Worm (Caenorhabditis elegans) whole organism, L4 larva: ENCODE data around the gene math-37.

Experiments used
- F44E2.7 ChIP-seq: fragments of 200-800 bp; sonication (Bioruptor generic); IDR thresholded peaks from 2 replicates; pipeline ENCODE4 v2.1.2; 2022; ENCODE audit warnings: missing genetic modification characterization, missing compliant biosample characterization
- F49E8.2 ChIP-seq: sonication (generic microtip); optimal IDR thresholded peaks from 2 replicates; lab custom pipeline; 2016; ENCODE audit warnings: missing compliant biosample characterization, mild to moderate bottlenecking, missing genetic modification characterization, borderline replicate concordance
- R02D3.7 ChIP-seq: fragments of 150-350 bp; sonication (generic microtip); optimal IDR thresholded peaks from 3 replicates; lab custom pipeline; 2014; ENCODE audit warnings: missing biosample characterization, missing genetic modification characterization
- Y105C5A.15 ChIP-seq: fragments of 200-800 bp; sonication (Bioruptor generic); IDR thresholded peaks from 2 replicates; pipeline ENCODE4 v1.3.6; 2022; ENCODE audit warnings: missing genetic modification characterization, missing compliant biosample characterization
- Y48G9A.11 ChIP-seq: fragments of 200-800 bp; sonication (Bioruptor generic); IDR thresholded peaks from 2 replicates; pipeline ENCODE4 v1.3.6; 2022; ENCODE audit warnings: missing genetic modification reagents, missing genetic modification characterization, missing compliant biosample characterization
- Y75B8A.6 ChIP-seq: fragments of 200-800 bp; sonication (Bioruptor generic); IDR thresholded peaks from 2 replicates; pipeline ENCODE4 v1.3.6; 2022; ENCODE audit warnings: missing genetic modification reagents, missing genetic modification characterization, missing compliant biosample characterization
- aha-1 ChIP-seq: fragments of 150-350 bp; peaks from one replicate; lab custom pipeline; 2014; ENCODE audit warnings: missing biosample characterization, missing genetic modification characterization
- arid-1 ChIP-seq: fragments of 200-800 bp; sonication (Bioruptor generic); conservative IDR thresholded peaks from 2 replicates; pipeline ENCODE4 v1.3.6; 2022; ENCODE audit warnings: missing genetic modification reagents, missing genetic modification characterization, missing compliant biosample characterization
- ceh-44 ChIP-seq: fragments of 200-800 bp; sonication (Bioruptor generic); IDR thresholded peaks from 2 replicates; pipeline ENCODE4 v1.3.6; 2022; ENCODE audit warnings: missing genetic modification reagents, missing genetic modification characterization, missing compliant biosample characterization
- cey-2 ChIP-seq: sonication (generic microtip); optimal IDR thresholded peaks from 3 replicates; lab custom pipeline; 2017; ENCODE audit warnings: missing genetic modification characterization, mild to moderate bottlenecking, missing compliant biosample characterization, antibody characterized with exemption, borderline replicate concordance; ENCODE audit not compliant: insufficient read depth
- ctbp-1 ChIP-seq: fragments of 200-800 bp; sonication (Bioruptor generic); IDR thresholded peaks from 2 replicates; pipeline ENCODE4 v1.3.6; 2022; ENCODE audit warnings: missing genetic modification reagents, missing genetic modification characterization, missing compliant biosample characterization
- daf-8 ChIP-seq: fragments of 200-800 bp; sonication (Bioruptor generic); IDR thresholded peaks from 2 replicates; pipeline ENCODE4 v1.3.6; 2022; ENCODE audit warnings: missing genetic modification characterization, missing compliant biosample characterization
- dmd-6 ChIP-seq: fragments of 200-800 bp; sonication (Bioruptor generic); IDR thresholded peaks from 2 replicates; pipeline ENCODE4 v1.3.6; 2022; ENCODE audit warnings: missing genetic modification reagents, missing genetic modification characterization, missing compliant biosample characterization
- dmd-8 ChIP-seq: fragments of 200-800 bp; sonication (Bioruptor generic); IDR thresholded peaks from 2 replicates; pipeline ENCODE4 v1.3.6; 2022; ENCODE audit warnings: missing genetic modification characterization, missing compliant biosample characterization
- duxl-1 ChIP-seq: sonication (generic microtip); optimal IDR thresholded peaks from 2 replicates; lab custom pipeline; 2016; ENCODE audit warnings: mild to moderate bottlenecking, missing genetic modification characterization, moderate library complexity, missing compliant biosample characterization; ENCODE audit not compliant: poor library complexity
- dve-1 ChIP-seq: sonication (generic microtip); optimal IDR thresholded peaks from 2 replicates; lab custom pipeline; 2017; ENCODE audit warnings: antibody characterized with exemption, mild to moderate bottlenecking, missing genetic modification characterization, missing compliant biosample characterization; ENCODE audit not compliant: insufficient read depth
- fkh-10 ChIP-seq: fragments of 150-350 bp; optimal IDR thresholded peaks from 2 replicates; lab custom pipeline; 2014; ENCODE audit warnings: missing biosample characterization, missing genetic modification reagents, missing genetic modification characterization
- fos-1 ChIP-seq: fragments of 150-350 bp; optimal IDR thresholded peaks from 2 replicates; lab custom pipeline; 2014; ENCODE audit warnings: missing biosample characterization, missing genetic modification characterization
- gei-8 ChIP-seq: fragments of 200-800 bp; sonication (Bioruptor generic); optimal IDR thresholded peaks from 2 replicates; lab custom pipeline; 2018; ENCODE audit warnings: mild to moderate bottlenecking, missing genetic modification characterization, missing compliant biosample characterization
- lin-1 ChIP-seq: fragments of 200-800 bp; sonication (Bioruptor generic); IDR thresholded peaks from 2 replicates; pipeline ENCODE4 v1.3.6; 2022; ENCODE audit warnings: missing genetic modification reagents, missing genetic modification characterization, missing compliant biosample characterization
- lin-29 ChIP-seq: fragments of 200-800 bp; sonication (Bioruptor generic); IDR thresholded peaks from 2 replicates; pipeline ENCODE4 v1.3.6; 2022; ENCODE audit warnings: missing genetic modification reagents, missing genetic modification characterization, missing compliant biosample characterization
- lin-38 ChIP-seq: fragments of 200-800 bp; sonication (Bioruptor generic); IDR thresholded peaks from 2 replicates; pipeline ENCODE4 v1.3.6; 2022; ENCODE audit warnings: missing genetic modification reagents, missing genetic modification characterization, missing compliant biosample characterization
- lsy-2 ChIP-seq, 2 experiments: fragments of 150-350 bp in 1 of 2; sonication (generic microtip) in 1 of 2; optimal IDR thresholded peaks; 2 replicates each; lab custom pipeline; 2014 to 2017; ENCODE audit warnings: missing biosample characterization in 2 of 2, missing genetic modification characterization in 2 of 2
- mes-2 ChIP-seq: sonication (generic microtip); optimal IDR thresholded peaks from 2 replicates; lab custom pipeline; 2016; ENCODE audit warnings: missing genotype, mild to moderate bottlenecking, missing genetic modification characterization, missing compliant biosample characterization; ENCODE audit not compliant: poor library complexity, severe bottlenecking
- mxl-2 ChIP-seq: fragments of 200-800 bp; sonication (Bioruptor generic); conservative IDR thresholded peaks from 2 replicates; pipeline ENCODE4 v1.3.6; 2022; ENCODE audit warnings: missing genetic modification reagents, missing genetic modification characterization, missing compliant biosample characterization
- mxl-3 ChIP-seq: fragments of 200-800 bp; sonication (Bioruptor generic); optimal IDR thresholded peaks from 2 replicates; lab custom pipeline; 2018; ENCODE audit warnings: mild to moderate bottlenecking, missing genetic modification characterization, missing compliant biosample characterization
- nhr-10 ChIP-seq: fragments of 150-350 bp; optimal IDR thresholded peaks from 2 replicates; lab custom pipeline; 2014; ENCODE audit warnings: missing biosample characterization, missing genetic modification characterization
- nhr-48 ChIP-seq: sonication (generic microtip); optimal IDR thresholded peaks from 2 replicates; lab custom pipeline; 2016; ENCODE audit warnings: mild to moderate bottlenecking, missing genetic modification characterization, missing compliant biosample characterization
- nhr-77 ChIP-seq: fragments of 150-350 bp; optimal IDR thresholded peaks from 2 replicates; lab custom pipeline; 2014; ENCODE audit warnings: missing biosample characterization, missing genetic modification characterization
- pha-4 ChIP-seq, 2 experiments: fragments of 150-350 bp in 1 of 2; fragments of 200-800 bp in 1 of 2; sonication (Bioruptor generic) in 1 of 2; IDR thresholded peaks in 1 of 2; optimal IDR thresholded peaks in 1 of 2; 2 replicates each; pipeline versions ENCODE4 v1.3.6 to Lab custom; 2014 to 2022; ENCODE audit warnings: missing genetic modification characterization in 2 of 2, missing genetic modification reagents in 2 of 2, missing biosample characterization in 1 of 2, missing compliant biosample characterization in 1 of 2
- php-3 ChIP-seq: fragments of 200-800 bp; sonication (Bioruptor generic); IDR thresholded peaks from 2 replicates; pipeline ENCODE4 v1.3.6; 2022; ENCODE audit warnings: missing genetic modification reagents, missing genetic modification characterization, missing compliant biosample characterization
- pqm-1 ChIP-seq: sonication (generic microtip); optimal IDR thresholded peaks from 2 replicates; lab custom pipeline; 2017; ENCODE audit warnings: missing biosample characterization, missing genetic modification characterization
- rbr-2 ChIP-seq: sonication (generic microtip); optimal IDR thresholded peaks from 2 replicates; lab custom pipeline; 2016; ENCODE audit warnings: missing genotype, missing genetic modification characterization, missing compliant biosample characterization
- spr-1 ChIP-seq: sonication (generic microtip); optimal IDR thresholded peaks from 2 replicates; lab custom pipeline; 2016; ENCODE audit warnings: mild to moderate bottlenecking, missing genetic modification characterization, missing compliant biosample characterization
- spr-3 ChIP-seq: fragments of 200-800 bp; sonication (Bioruptor generic); optimal IDR thresholded peaks from 2 replicates; lab custom pipeline; 2018; ENCODE audit warnings: mild to moderate bottlenecking, missing genetic modification characterization, missing compliant biosample characterization
- unc-130 ChIP-seq: sonication (generic microtip); optimal IDR thresholded peaks from 2 replicates; lab custom pipeline; 2016; ENCODE audit warnings: missing genetic modification reagents, missing genetic modification characterization, missing compliant biosample characterization
- zag-1 ChIP-seq: fragments of 150-350 bp; optimal IDR thresholded peaks from 2 replicates; lab custom pipeline; 2014; ENCODE audit warnings: missing biosample characterization, missing genetic modification characterization
- zfp-2 ChIP-seq: sonication (generic microtip); optimal IDR thresholded peaks from 2 replicates; lab custom pipeline; 2016; ENCODE audit warnings: mild to moderate bottlenecking, missing genetic modification characterization, missing compliant biosample characterization

The math-37 gene

ce11 chrII:2137235-2137634, 15.2 kb upstream of the math-37 start, which contains the start of gene C40A11.4:
C40A11.4 (plus strand) TSS chrII:2137422.
- TF ChIP-seq mxl-3 (GFP tag; lab: Kevin White, UChicago): no peak
- TF ChIP-seq F49E8.2 (tag; lab: Kevin White, UChicago): no peak
- TF ChIP-seq rbr-2 (tag; lab: Kevin White, UChicago): no peak
- TF ChIP-seq zag-1 (tag; lab: Kevin White, UChicago): no peak
- TF ChIP-seq unc-130: no peak
- TF ChIP-seq aha-1 (tag; lab: Kevin White, UChicago): no peak
- TF ChIP-seq dmd-8: no peak
- TF ChIP-seq daf-8 (GFP tag; lab: Robert Waterston, UW): no peak
- no peak for TF ChIP-seq lsy-2 (tag; optimal IDR thresholded peaks at IDR 0.05; lab: Kevin White, UChicago)
- TF ChIP-seq gei-8 (GFP tag; lab: Kevin White, UChicago): no peak
- no peak for TF ChIP-seq pha-4 (GFP tag; IDR thresholded peaks at IDR 0.05; lab: Robert Waterston, UW)
- no peak for TF ChIP-seq pha-4 (tag; optimal IDR thresholded peaks at IDR 0.05; lab: Kevin White, UChicago)
- no peak for TF ChIP-seq Y75B8A.6
- TF ChIP-seq Y105C5A.15: no peak
- no peak for TF ChIP-seq nhr-10 (tag; lab: Kevin White, UChicago)

ce11 chrII:2135604-2136003, 13.6 kb upstream of the math-37 start, which contains the start of gene hpo-7:
hpo-7 (minus strand) TSS chrII:2135704.
- no peak for TF ChIP-seq spr-1
- TF ChIP-seq cey-2: no peak
- no peak for TF ChIP-seq mes-2 (tag; lab: Kevin White, UChicago)
- TF ChIP-seq lin-38 (GFP tag; lab: Robert Waterston, UW): no peak
- no peak for TF ChIP-seq arid-1 (GFP tag; lab: Robert Waterston, UW)
- no peak for TF ChIP-seq ceh-44
- no peak for TF ChIP-seq fkh-10 (GFP tag; lab: Kevin White, UChicago)
- no peak for TF ChIP-seq Y48G9A.11
- TF ChIP-seq mxl-2: no peak
- no peak for TF ChIP-seq lin-1 (GFP tag; lab: Robert Waterston, UW)
- no peak for TF ChIP-seq nhr-48 (tag; lab: Kevin White, UChicago)
- TF ChIP-seq duxl-1: no peak
- no peak for TF ChIP-seq spr-3 (GFP tag; lab: Kevin White, UChicago)
- TF ChIP-seq aha-1 (tag; lab: Kevin White, UChicago): no peak
- TF ChIP-seq nhr-10 (tag; lab: Kevin White, UChicago): no peak
- TF ChIP-seq nhr-77 (tag; lab: Kevin White, UChicago): no peak

ce11 chrII:2130770-2131169, 8.8 kb upstream of the math-37 start, which contains the start of gene sdz-28:
sdz-28 (plus strand) TSS chrII:2131070.
- TF ChIP-seq Y75B8A.6: no peak
- TF ChIP-seq lin-1 (GFP tag; lab: Robert Waterston, UW): no peak
- TF ChIP-seq F44E2.7 (GFP tag; lab: Robert Waterston, UW): no peak
- TF ChIP-seq fos-1 (tag; lab: Kevin White, UChicago): no peak
- no peak for TF ChIP-seq ctbp-1

ce11 chrII:2122762-2123161, 771 bp upstream of the math-37 start:
- 0 out of 2 replicates have a peak, but pooled peaks have one; percentile 29 for TF ChIP-seq php-3 (GFP tag; lab: Robert Waterston, UW)
- no peak for TF ChIP-seq dve-1 (tag; lab: Kevin White, UChicago)
- no peak for TF ChIP-seq R02D3.7 (tag; lab: Kevin White, UChicago)
- peak; percentile 22; the same call in 1 of the 2 replicates for TF ChIP-seq dmd-6
- peak; percentile 64 for TF ChIP-seq pqm-1 (tag; lab: Kevin White, UChicago)
- TF ChIP-seq zfp-2 (tag; lab: Kevin White, UChicago): no peak
- TF ChIP-seq Y75B8A.6: no peak
- no peak for TF ChIP-seq lin-29 (GFP tag; lab: Robert Waterston, UW)
- TF ChIP-seq, all 104 proteins: peak for 3
